Worm (Caenorhabditis elegans): Measurements from ENCODE around the gene mrpl-10.

DNA sequence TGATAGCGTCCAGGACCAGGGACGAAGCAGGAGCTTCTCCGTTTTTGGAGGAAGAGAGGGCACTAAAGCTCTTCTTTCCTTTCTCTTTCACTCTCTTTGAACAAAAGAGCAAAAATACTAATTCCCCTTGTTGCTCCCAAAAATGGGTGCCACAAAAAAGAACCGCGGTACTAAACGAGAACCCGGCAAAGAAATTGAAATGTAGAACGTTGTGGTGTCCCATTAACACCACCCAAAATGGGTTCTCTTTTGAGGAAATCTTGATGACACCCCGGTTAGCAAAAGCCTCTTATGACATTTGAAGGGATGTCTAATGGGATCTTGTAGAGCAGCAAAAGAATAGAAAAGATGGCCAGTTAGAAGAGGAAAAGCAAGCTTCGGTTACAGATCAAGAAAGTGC is 36.5 kb upstream of the mrpl-10 start:
- no peak for TF ChIP-seq nhr-2 (tag; optimal IDR thresholded peaks at IDR 0.05)
- no peak for TF ChIP-seq snpc-4 (tag; optimal IDR thresholded peaks at IDR 0.05)
- no peak for TF ChIP-seq ces-1 (GFP tag; optimal IDR thresholded peaks at IDR 0.05)
- TF ChIP-seq unc-62 (GFP tag; optimal IDR thresholded peaks at IDR 0.05), result no peak

All from whole organism, mixed stage, embryonic.